Worm (Caenorhabditis elegans): ENCODE data around the gene F16B4.4.

The F16B4.4 gene

ce11 chrV:1624340-1624739 is 30.5 kb downstream of the F16B4.4 start, which contains the start of gene nhr-110:
Gene nhr-110, minus strand, starts transcription at chrV:1624440.
- TF ChIP-seq ceh-43 (GFP tag; optimal IDR thresholded peaks at IDR 0.05) (no peak), nhr-76 (tag; optimal IDR thresholded peaks at IDR 0.05) (no peak), nhr-237 (tag; optimal IDR thresholded peaks at IDR 0.05) (no peak), ces-1 (GFP tag; optimal IDR thresholded peaks at IDR 0.05) (no peak), blmp-1 (tag; optimal IDR thresholded peaks at IDR 0.05) (no peak), unc-39 (tag; optimal IDR thresholded peaks at IDR 0.05) (no peak), M03D4.4 (tag; optimal IDR thresholded peaks at IDR 0.05) (no peak), drap-1 (GFP tag; optimal IDR thresholded peaks at IDR 0.05) (no peak), sptf-1 (tag; optimal IDR thresholded peaks at IDR 0.05) (no peak), cnd-1 (tag; optimal IDR thresholded peaks at IDR 0.05) (no peak), unc-62 (GFP tag; optimal IDR thresholded peaks at IDR 0.05) (no peak), mls-2 (tag; optimal IDR thresholded peaks at IDR 0.05) (no peak), lin-13 (tag; optimal IDR thresholded peaks at IDR 0.05) (no peak), snpc-4 (tag; optimal IDR thresholded peaks at IDR 0.05) (no peak), ceh-39 (tag; optimal IDR thresholded peaks at IDR 0.05) (no peak), ztf-11 (tag; optimal IDR thresholded peaks at IDR 0.05) (no peak), tbx-8 (GFP tag; optimal IDR thresholded peaks at IDR 0.05) (no peak), hlh-1 (tag; optimal IDR thresholded peaks at IDR 0.05) (no peak), zip-8 (tag; optimal IDR thresholded peaks at IDR 0.05) (no peak), ceh-83 (GFP tag; optimal IDR thresholded peaks at IDR 0.05) (no peak)

ce11 chrV:1626720-1627119 is 32.9 kb downstream of the F16B4.4 start, which contains the start of gene nhr-237:
Gene nhr-237, minus strand, starts transcription at chrV:1626820.
- TF ChIP-seq bed-3 (GFP tag; optimal IDR thresholded peaks at IDR 0.05) (no peak), tbx-8 (GFP tag; optimal IDR thresholded peaks at IDR 0.05) (no peak), flh-1 (GFP tag; optimal IDR thresholded peaks at IDR 0.05) (no peak), ceh-43 (GFP tag; optimal IDR thresholded peaks at IDR 0.05) (no peak), elt-3 (tag; optimal IDR thresholded peaks at IDR 0.05) (no peak)

ce11 chrV:1627269-1627668 is 33.5 kb downstream of the F16B4.4 start:
- TF ChIP-seq tbx-8 (GFP tag; optimal IDR thresholded peaks at IDR 0.05) (no peak), sem-2 (GFP tag; optimal IDR thresholded peaks at IDR 0.05) (no peak), unc-39 (tag; optimal IDR thresholded peaks at IDR 0.05) (no peak), ham-2 (GFP tag; optimal IDR thresholded peaks at IDR 0.05) (peak; percentile 72), lin-32 (GFP tag; optimal IDR thresholded peaks at IDR 0.05) (no peak), nhr-76 (tag; optimal IDR thresholded peaks at IDR 0.05) (no peak), unc-62 (GFP tag; optimal IDR thresholded peaks at IDR 0.05) (peak; percentile 12), mep-1 (tag; optimal IDR thresholded peaks at IDR 0.05) (peak; percentile 69), sptf-1 (tag; optimal IDR thresholded peaks at IDR 0.05) (no peak), nhr-28 (tag; optimal IDR thresholded peaks at IDR 0.05) (peak; percentile 94), pha-4 (tag; optimal IDR thresholded peaks at IDR 0.05) (peak; percentile 61), cnd-1 (tag; optimal IDR thresholded peaks at IDR 0.05) (no peak), bed-3 (GFP tag; optimal IDR thresholded peaks at IDR 0.05) (no peak), ztf-11 (tag; optimal IDR thresholded peaks at IDR 0.05) (no peak), lsy-2 (tag; optimal IDR thresholded peaks at IDR 0.05) (no peak), mls-2 (tag; optimal IDR thresholded peaks at IDR 0.05) (no peak), drap-1 (GFP tag; optimal IDR thresholded peaks at IDR 0.05) (no peak), nhr-12 (tag; optimal IDR thresholded peaks at IDR 0.05) (no peak), ceh-43 (GFP tag; optimal IDR thresholded peaks at IDR 0.05) (no peak), M03D4.4 (tag; optimal IDR thresholded peaks at IDR 0.05) (no peak), zip-8 (tag; optimal IDR thresholded peaks at IDR 0.05) (no peak), ceh-83 (GFP tag; optimal IDR thresholded peaks at IDR 0.05) (no peak), elt-1 (tag; optimal IDR thresholded peaks at IDR 0.05; ENCODE audit: borderline replicate concordance, insufficient read depth) (peak; percentile 15), nhr-237 (tag; optimal IDR thresholded peaks at IDR 0.05) (no peak), elt-3 (tag; optimal IDR thresholded peaks at IDR 0.05) (no peak), nhr-2 (tag; optimal IDR thresholded peaks at IDR 0.05) (no peak), hlh-1 (tag; optimal IDR thresholded peaks at IDR 0.05) (no peak), blmp-1 (tag; optimal IDR thresholded peaks at IDR 0.05) (no peak), ceh-39 (tag; optimal IDR thresholded peaks at IDR 0.05) (no peak), flh-1 (GFP tag; optimal IDR thresholded peaks at IDR 0.05) (no peak), mab-5 (tag; optimal IDR thresholded peaks at IDR 0.05) (no peak), unc-120 (tag; optimal IDR thresholded peaks at IDR 0.05; ENCODE audit: poor library complexity, severe bottlenecking) (no peak), ces-1 (GFP tag; optimal IDR thresholded peaks at IDR 0.05) (no peak), lin-13 (tag; optimal IDR thresholded peaks at IDR 0.05) (no peak), snpc-4 (tag; optimal IDR thresholded peaks at IDR 0.05) (no peak)

All from whole organism, mixed stage, embryonic.